Fruit fly (Drosophila melanogaster): ENCODE measurements around the gene CG2961.

The CG2961 gene

dm6 chrX:10263165-10263956, 30.5 kb upstream of the CG2961 start, which contains the start of gene Hk:
Gene Hk, minus strand, starts transcription at chrX:10263485.
- TF ChIP-seq foxo (GFP tag; optimal IDR thresholded peaks at IDR 0.05) (peak in 1 of 2 experiments; percentile 73), Sp1 (GFP tag; optimal IDR thresholded peaks at IDR 0.05) (peak; percentile 65), Dif (GFP tag; optimal IDR thresholded peaks at IDR 0.05; ENCODE audit: partially characterized antibody) (no peak), CG32264 (GFP tag; optimal IDR thresholded peaks at IDR 0.05) (peak; percentile 32), Abd-B (GFP tag; optimal IDR thresholded peaks at IDR 0.05) (no peak), br (GFP tag; optimal IDR thresholded peaks at IDR 0.05) (peak; percentile 70), dl (GFP tag; optimal IDR thresholded peaks at IDR 0.05; ENCODE audit: insufficient read depth in 1 of 2, partially characterized antibody in 2 of 2) (no peak), Mio (GFP tag; optimal IDR thresholded peaks at IDR 0.05) (no peak), fru (GFP tag; optimal IDR thresholded peaks at IDR 0.05) (peak; percentile 78), dsf (GFP tag; optimal IDR thresholded peaks at IDR 0.05; ENCODE audit: borderline replicate concordance) (no peak), Myc (optimal IDR thresholded peaks at IDR 0.05) (no peak), Hnf4 (GFP tag; optimal IDR thresholded peaks at IDR 0.05) (peak; percentile 35), jim (GFP tag; optimal IDR thresholded peaks at IDR 0.05) (no peak), psq (GFP tag; optimal IDR thresholded peaks at IDR 0.05) (peak; percentile 33), CrebA (GFP tag; optimal IDR thresholded peaks at IDR 0.05; ENCODE audit: borderline replicate concordance) (no peak), dmrt93B (GFP tag; optimal IDR thresholded peaks at IDR 0.05) (peak; percentile 19), tai (GFP tag; optimal IDR thresholded peaks at IDR 0.05) (no peak), usp (GFP tag; optimal IDR thresholded peaks at IDR 0.05) (no peak), sv (GFP tag; optimal IDR thresholded peaks at IDR 0.05) (peak; percentile 29), brk (GFP tag; optimal IDR thresholded peaks at IDR 0.05) (no peak), ey (GFP tag; optimal IDR thresholded peaks at IDR 0.05) (peak; percentile 75), lola (GFP tag; optimal IDR thresholded peaks at IDR 0.05) (no peak), Rel (GFP tag; optimal IDR thresholded peaks at IDR 0.05) (no peak), Rel (tag; optimal IDR thresholded peaks at IDR 0.05) (no peak), Dfd (GFP tag; optimal IDR thresholded peaks at IDR 0.05) (no peak), Jra (GFP tag; optimal IDR thresholded peaks at IDR 0.05) (no peak), woc (GFP tag; optimal IDR thresholded peaks at IDR 0.05) (no peak), CG9705 (GFP tag; optimal IDR thresholded peaks at IDR 0.05) (no peak), rgr (GFP tag; optimal IDR thresholded peaks at IDR 0.05) (peak; percentile 79), HLH106 (tag; optimal IDR thresholded peaks at IDR 0.05) (peak; percentile 36), pan (optimal IDR thresholded peaks at IDR 0.05) (no peak), GATAd (GFP tag; optimal IDR thresholded peaks at IDR 0.05) (no peak), sage (GFP tag; optimal IDR thresholded peaks at IDR 0.05) (peak; percentile 22), OdsH (GFP tag; optimal IDR thresholded peaks at IDR 0.05) (peak; percentile 64), Vsx2 (GFP tag; optimal IDR thresholded peaks at IDR 0.05; ENCODE audit: partially characterized antibody) (no peak), h (GFP tag; optimal IDR thresholded peaks at IDR 0.05) (peak; percentile 83), Hr78 (GFP tag; optimal IDR thresholded peaks at IDR 0.05) (no peak)

- TF ChIP-seq Dfd (GFP tag; optimal IDR thresholded peaks at IDR 0.05): peak; percentile 18
- TF ChIP-seq Sp1 (GFP tag; optimal IDR thresholded peaks at IDR 0.05): no peak
These were observed 28.3 kb upstream of the CG2961 start for dm6 chrX:10261172-10261571.

- no peak for TF ChIP-seq h (GFP tag; optimal IDR thresholded peaks at IDR 0.05)
These were observed 26.6 kb upstream of the CG2961 start for dm6 chrX:10259524-10259923.

dm6 chrX:10256228-10256627, 23.3 kb upstream of the CG2961 start:
- TF ChIP-seq Hr83 (GFP tag; optimal IDR thresholded peaks at IDR 0.05; ENCODE audit: poor library complexity, severe bottlenecking) (no peak), ey (GFP tag; optimal IDR thresholded peaks at IDR 0.05) (no peak), OdsH (GFP tag; optimal IDR thresholded peaks at IDR 0.05) (no peak), woc (GFP tag; optimal IDR thresholded peaks at IDR 0.05) (no peak), Vsx2 (GFP tag; optimal IDR thresholded peaks at IDR 0.05; ENCODE audit: partially characterized antibody) (no peak), dsf (GFP tag; optimal IDR thresholded peaks at IDR 0.05; ENCODE audit: borderline replicate concordance) (no peak), jim (GFP tag; optimal IDR thresholded peaks at IDR 0.05) (no peak), br (GFP tag; optimal IDR thresholded peaks at IDR 0.05) (no peak), dl (GFP tag; optimal IDR thresholded peaks at IDR 0.05; ENCODE audit: insufficient read depth in 1 of 2, partially characterized antibody in 2 of 2) (no peak), h (GFP tag; optimal IDR thresholded peaks at IDR 0.05) (no peak)
